Worm (Caenorhabditis elegans) whole organism, L1 larva: ENCODE results near the gene C33A12.19.

ENCODE experiments used
- C04F5.9 ChIP-seq: sonication (generic microtip); optimal IDR thresholded peaks from 2 replicates; lab custom pipeline; 2016; ENCODE audit warnings: missing genetic modification characterization, missing compliant biosample characterization
- Y116A8C.19 ChIP-seq: sonication (generic microtip); optimal IDR thresholded peaks from 2 replicates; lab custom pipeline; 2016; ENCODE audit warnings: missing compliant biosample characterization, missing genetic modification characterization, borderline replicate concordance
- alr-1 ChIP-seq: fragments of 200-800 bp; sonication (Bioruptor generic); optimal IDR thresholded peaks from 2 replicates; lab custom pipeline; 2018; ENCODE audit warnings: borderline replicate concordance, mild to moderate bottlenecking, missing genetic modification characterization, missing compliant biosample characterization
- blmp-1 ChIP-seq: fragments of 150-350 bp; optimal IDR thresholded peaks from 2 replicates; lab custom pipeline; 2014; ENCODE audit warnings: missing biosample characterization, missing genetic modification characterization
- ceh-88 ChIP-seq: fragments of 200-800 bp; sonication (Bioruptor generic); IDR thresholded peaks from 2 replicates; pipeline ENCODE4 v1.3.6; 2022; ENCODE audit warnings: missing genetic modification characterization, missing compliant biosample characterization
- dpl-1 ChIP-seq, 3 experiments: fragments of 150-350 bp in 2 of 3; sonication (generic microtip) in 1 of 3; optimal IDR thresholded peaks; 2 replicates each; lab custom pipeline; 2014 to 2017; ENCODE audit warnings: missing biosample characterization in 3 of 3, missing genetic modification characterization in 3 of 3, missing genetic modification reagents in 3 of 3
- dsc-1 ChIP-seq: sonication (generic microtip); optimal IDR thresholded peaks from 2 replicates; lab custom pipeline; 2016; ENCODE audit warnings: mild to moderate bottlenecking, missing genetic modification characterization, missing compliant biosample characterization
- efl-1 ChIP-seq, 4 experiments: fragments of 150-350 bp; optimal IDR thresholded peaks in 3 of 4; peaks in 1 of 4; 1 replicate in 1 of 4; 2 replicates in 3 of 4; lab custom pipeline; 2014; ENCODE audit warnings: missing biosample characterization in 2 of 4, missing genetic modification characterization in 2 of 4, missing genetic modification reagents in 2 of 4
- elt-2 ChIP-seq: sonication (generic microtip); optimal IDR thresholded peaks from 2 replicates; lab custom pipeline; 2016; ENCODE audit warnings: missing genetic modification characterization, mild to moderate bottlenecking, inconsistent platforms, missing compliant biosample characterization, missing genetic modification reagents
- ets-5 ChIP-seq: fragments of 200-800 bp; sonication (Bioruptor generic); IDR thresholded peaks from 2 replicates; pipeline ENCODE4 v1.3.6; 2022; ENCODE audit warnings: missing genetic modification characterization, missing compliant biosample characterization
- fkh-4 ChIP-seq: sonication (generic microtip); optimal IDR thresholded peaks from 2 replicates; lab custom pipeline; 2016; ENCODE audit warnings: missing compliant biosample characterization, missing genetic modification characterization, borderline replicate concordance
- fkh-8 ChIP-seq: sonication (generic microtip); optimal IDR thresholded peaks from 2 replicates; lab custom pipeline; 2016; ENCODE audit warnings: mild to moderate bottlenecking, missing genetic modification characterization, missing compliant biosample characterization
- fos-1 ChIP-seq: fragments of 150-350 bp; optimal IDR thresholded peaks from 2 replicates; lab custom pipeline; 2014; ENCODE audit warnings: missing biosample characterization, missing genetic modification characterization
- grh-1 ChIP-seq: fragments of 200-800 bp; sonication (Bioruptor generic); IDR thresholded peaks from 2 replicates; pipeline ENCODE4 v1.3.6; 2022; ENCODE audit warnings: missing genetic modification reagents, missing genetic modification characterization, missing compliant biosample characterization
- lsy-2 ChIP-seq, 2 experiments: fragments of 150-350 bp; optimal IDR thresholded peaks; 2 replicates each; lab custom pipeline; 2014; ENCODE audit warnings: missing biosample characterization in 2 of 2, missing genetic modification characterization in 2 of 2
- mdl-1 ChIP-seq, 2 experiments: fragments of 150-350 bp; optimal IDR thresholded peaks; 2 replicates each; lab custom pipeline; 2014 to 2017; ENCODE audit warnings: missing biosample characterization in 2 of 2, missing genetic modification characterization in 2 of 2, inconsistent platforms in 1 of 2
- nhr-20 ChIP-seq: sonication (generic microtip); optimal IDR thresholded peaks from 2 replicates; lab custom pipeline; 2016; ENCODE audit warnings: mild to moderate bottlenecking, missing genetic modification characterization, missing compliant biosample characterization
- nhr-47 ChIP-seq: sonication (generic microtip); optimal IDR thresholded peaks from 2 replicates; lab custom pipeline; 2016; ENCODE audit warnings: mild to moderate bottlenecking, missing genetic modification characterization, moderate library complexity, missing compliant biosample characterization
- nhr-71 ChIP-seq: sonication (generic microtip); optimal IDR thresholded peaks from 2 replicates; lab custom pipeline; 2016; ENCODE audit warnings: mild to moderate bottlenecking, missing genetic modification characterization, moderate library complexity, missing compliant biosample characterization
- nhr-76 ChIP-seq: sonication (generic microtip); optimal IDR thresholded peaks from 2 replicates; lab custom pipeline; 2017; ENCODE audit warnings: missing biosample characterization, missing genetic modification characterization
- nhr-85 ChIP-seq: sonication (generic microtip); peaks from one replicate; lab custom pipeline; 2016; ENCODE audit warnings: missing genetic modification characterization, inconsistent platforms, missing compliant biosample characterization
- pag-3 ChIP-seq: sonication (generic microtip); optimal IDR thresholded peaks from 2 replicates; lab custom pipeline; 2017; ENCODE audit warnings: missing genetic modification characterization, mild to moderate bottlenecking, missing compliant biosample characterization, antibody characterized with exemption, borderline replicate concordance; ENCODE audit not compliant: insufficient read depth
- pax-3 ChIP-seq: fragments of 200-800 bp; sonication (Bioruptor generic); optimal IDR thresholded peaks from 2 replicates; lab custom pipeline; 2018; ENCODE audit warnings: mild to moderate bottlenecking, missing genetic modification characterization, moderate library complexity, missing compliant biosample characterization
- swsn-7 ChIP-seq: sonication (generic microtip); optimal IDR thresholded peaks from 2 replicates; lab custom pipeline; 2016; ENCODE audit warnings: missing genetic modification characterization, missing compliant biosample characterization
- tlp-1 ChIP-seq: fragments of 150-350 bp; optimal IDR thresholded peaks from 2 replicates; lab custom pipeline; 2014; ENCODE audit warnings: missing biosample characterization, missing genetic modification characterization
- unc-62 ChIP-seq: fragments of 150-350 bp; optimal IDR thresholded peaks from 2 replicates; lab custom pipeline; 2014; ENCODE audit warnings: missing biosample characterization, missing genetic modification reagents, missing genetic modification characterization
- unc-86 ChIP-seq: sonication (generic microtip); optimal IDR thresholded peaks from 2 replicates; lab custom pipeline; 2016; ENCODE audit warnings: missing genetic modification characterization, missing compliant biosample characterization
- unc-98 ChIP-seq: fragments of 200-800 bp; sonication (Bioruptor generic); IDR thresholded peaks from 2 replicates; pipeline ENCODE4 v1.3.6; 2022; ENCODE audit warnings: missing genetic modification characterization, missing compliant biosample characterization
- ztf-11 ChIP-seq, 2 experiments: sonication (generic microtip); optimal IDR thresholded peaks; 2 replicates each; lab custom pipeline; 2016 to 2017; ENCODE audit warnings: missing genetic modification characterization in 2 of 2, missing biosample characterization in 1 of 2, missing compliant biosample characterization in 1 of 2
- ztf-4 ChIP-seq: fragments of 150-350 bp; optimal IDR thresholded peaks from 2 replicates; lab custom pipeline; 2014; ENCODE audit warnings: missing biosample characterization, missing genetic modification characterization

Gene C33A12.19

ce11 chrIV:9477135-9477928 is 39.5 kb upstream of the C33A12.19 start, which contains the start of gene wrt-3 (continued):
- TF ChIP-seq efl-1 (optimal IDR thresholded peaks at IDR 0.05; lab: Kevin White, UChicago) (peak; percentile 22 to 43), efl-1 (GFP tag; optimal IDR thresholded peaks at IDR 0.05 in 1 of 2; lab: Kevin White, UChicago) (peak in 1 of 2 experiments; percentile 93)
- TF ChIP-seq, all 84 proteins: peak for 32

- TF ChIP-seq fkh-8 (peak; percentile 15), dsc-1 (tag; lab: Kevin White, UChicago) (peak; percentile 93), pax-3 (peak; percentile 18), lsy-2 (tag; optimal IDR thresholded peaks at IDR 0.05; lab: Kevin White, UChicago) (no peak), grh-1 (no peak)
Measured at ce11 chrIV:9480936-9481335, 35.9 kb upstream of the C33A12.19 start, which contains the start of gene cng-3. Gene cng-3, minus strand, starts transcription at chrIV:9481037.

ce11 chrIV:9485040-9485439 is 31.8 kb upstream of the C33A12.19 start, which contains the start of gene gadr-2:
Gene gadr-2, minus strand, starts transcription at chrIV:9485140.
- TF ChIP-seq dpl-1 (GFP tag; optimal IDR thresholded peaks at IDR 0.05; lab: Kevin White, UChicago) (no peak), unc-62 (no peak), swsn-7 (tag; lab: Kevin White, UChicago) (no peak)

- TF ChIP-seq fkh-8 (peak; percentile 26), nhr-47 (tag; lab: Kevin White, UChicago) (no peak), unc-86 (tag; lab: Kevin White, UChicago) (no peak), elt-2 (no peak), lsy-2 (tag; optimal IDR thresholded peaks at IDR 0.05; lab: Kevin White, UChicago) (no peak), swsn-7 (tag; lab: Kevin White, UChicago) (no peak), ets-5 (no peak)
Measured at ce11 chrIV:9485972-9486371, 30.8 kb upstream of the C33A12.19 start, which contains the start of gene sru-2. Gene sru-2, plus strand, starts transcription at chrIV:9486272.

- TF ChIP-seq mdl-1 (tag; optimal IDR thresholded peaks at IDR 0.05; lab: Kevin White, UChicago) (no peak), nhr-76 (no peak), ztf-11 (tag; optimal IDR thresholded peaks at IDR 0.05; lab: Kevin White, UChicago) (no peak), alr-1 (tag; lab: Kevin White, UChicago) (no peak), dsc-1 (tag; lab: Kevin White, UChicago) (no peak), pax-3 (no peak), nhr-20 (tag; lab: Kevin White, UChicago) (no peak), fos-1 (tag; lab: Kevin White, UChicago) (no peak), nhr-71 (tag; lab: Kevin White, UChicago) (no peak), unc-62 (no peak), Y116A8C.19 (tag; lab: Kevin White, UChicago) (no peak), tlp-1 (tag; lab: Kevin White, UChicago) (no peak), ztf-4 (no peak), C04F5.9 (tag; lab: Kevin White, UChicago) (no peak), fkh-4 (tag; lab: Kevin White, UChicago) (no peak), unc-98 (GFP tag; lab: Robert Waterston, UW) (no peak), blmp-1 (no peak), nhr-85 (no peak), ceh-88 (GFP tag; lab: Robert Waterston, UW) (no peak), pag-3 (tag; lab: Kevin White, UChicago) (no peak)
Measured at ce11 chrIV:9486779-9487178, 30.0 kb upstream of the C33A12.19 start.
